Worm (Caenorhabditis elegans): ENCODE results near the gene clec-180.

Gene clec-180

DNA sequence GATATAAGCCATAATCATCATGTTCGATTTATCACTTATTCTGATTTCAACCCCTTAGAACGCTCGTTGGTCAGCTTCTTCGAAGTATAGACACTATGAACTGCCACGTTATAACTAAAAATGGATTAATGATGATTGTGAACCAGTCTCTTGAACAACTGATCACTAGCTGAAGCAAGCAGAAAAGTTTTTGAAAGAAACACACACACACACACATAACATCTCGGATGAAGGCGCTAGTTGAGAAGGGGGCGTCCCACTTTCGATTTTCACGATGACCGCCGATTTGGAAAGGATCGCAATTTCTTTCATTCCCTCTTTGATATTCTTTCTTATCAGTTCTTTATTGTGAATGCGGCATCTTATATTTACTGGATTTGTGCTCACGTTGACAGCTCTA is at the start of gene clec-180:
clec-180 (plus strand) TSS at position 301 of the 400 bp plus-strand sequence.
- TF ChIP-seq ama-1 (optimal IDR thresholded peaks at IDR 0.05) (no peak), eyg-1 (tag; optimal IDR thresholded peaks at IDR 0.05) (no peak), unc-86 (tag; optimal IDR thresholded peaks at IDR 0.05) (no peak), nfya-1 (tag; optimal IDR thresholded peaks at IDR 0.05) (no peak), sox-4 (tag; optimal IDR thresholded peaks at IDR 0.05) (no peak), ztf-16 (tag; optimal IDR thresholded peaks at IDR 0.05) (no peak), dve-1 (tag; optimal IDR thresholded peaks at IDR 0.05) (no peak), madf-2 (tag; optimal IDR thresholded peaks at IDR 0.05) (no peak), pat-9 (tag; optimal IDR thresholded peaks at IDR 0.05) (no peak), hlh-15 (tag; optimal IDR thresholded peaks at IDR 0.05) (no peak), pag-3 (tag; optimal IDR thresholded peaks at IDR 0.05; ENCODE audit: borderline replicate concordance) (no peak), T23F11.4 (GFP tag; optimal IDR thresholded peaks at IDR 0.05) (no peak), ceh-18 (tag; optimal IDR thresholded peaks at IDR 0.05) (no peak), ceh-9 (tag; optimal IDR thresholded peaks at IDR 0.05) (no peak), sox-2 (GFP tag; IDR thresholded peaks at IDR 0.05) (no peak)

DNA sequence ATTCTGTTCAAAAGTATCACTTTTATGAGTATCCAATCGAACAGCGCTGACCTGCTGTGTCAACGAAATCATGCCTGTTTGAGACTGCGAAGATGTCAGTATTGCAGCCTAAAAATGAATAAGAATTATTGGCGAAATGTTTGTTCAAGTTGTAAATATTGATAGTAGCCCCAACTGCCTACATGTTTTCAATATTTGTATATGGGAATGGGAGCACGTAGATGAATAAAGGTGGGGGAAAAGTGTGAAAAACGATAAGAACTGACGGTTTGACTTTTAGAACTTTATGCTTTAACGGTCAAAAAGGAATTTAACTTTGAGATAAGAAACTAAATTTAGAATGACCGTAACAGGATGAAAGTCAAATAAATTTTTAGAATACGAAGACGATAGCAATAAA is 48.4 kb upstream of the clec-180 start:
- TF ChIP-seq syd-9 (tag; optimal IDR thresholded peaks at IDR 0.05) (no peak), ceh-31 (tag; optimal IDR thresholded peaks at IDR 0.05) (no peak), odd-2 (tag; optimal IDR thresholded peaks at IDR 0.05) (no peak), pag-3 (tag; optimal IDR thresholded peaks at IDR 0.05; ENCODE audit: borderline replicate concordance) (no peak), eyg-1 (tag; optimal IDR thresholded peaks at IDR 0.05) (no peak), che-1 (tag; optimal IDR thresholded peaks at IDR 0.05) (no peak), ceh-22 (tag; optimal IDR thresholded peaks at IDR 0.05) (no peak), ceh-45 (GFP tag; IDR thresholded peaks at IDR 0.05) (no peak)

DNA sequence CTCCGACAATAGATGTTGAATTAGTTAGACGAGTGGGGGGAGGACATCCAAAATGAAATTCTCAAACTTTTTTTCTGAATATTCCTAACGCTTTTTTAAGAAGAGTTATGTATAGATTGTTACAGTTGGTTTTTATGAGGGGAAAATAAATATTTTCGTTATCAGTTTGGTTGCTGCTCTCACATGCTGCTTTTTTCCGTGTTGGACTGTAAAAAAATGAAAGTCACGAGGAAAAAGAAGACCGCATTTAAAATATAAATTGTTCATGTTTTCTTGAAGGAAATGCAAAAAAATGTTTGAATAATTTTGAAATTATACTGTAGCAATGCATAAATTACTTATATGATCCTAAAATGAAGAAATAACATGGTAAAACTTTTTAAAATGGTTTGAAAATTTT is 47.9 kb upstream of the clec-180 start:
- TF ChIP-seq ceh-45 (GFP tag; IDR thresholded peaks at IDR 0.05) (no peak), ttx-3 (tag; optimal IDR thresholded peaks at IDR 0.05) (no peak), dmd-4 (tag; optimal IDR thresholded peaks at IDR 0.05; ENCODE audit: borderline replicate concordance) (no peak), pha-2 (tag; optimal IDR thresholded peaks at IDR 0.05) (no peak), nhr-232 (tag; optimal IDR thresholded peaks at IDR 0.05) (no peak), pqm-1 (tag; optimal IDR thresholded peaks at IDR 0.05) (no peak), K09A11.1 (tag; optimal IDR thresholded peaks at IDR 0.05; ENCODE audit: insufficient read depth) (no peak), fkh-10 (GFP tag; optimal IDR thresholded peaks at IDR 0.05) (no peak), unc-3 (GFP tag; conservative IDR thresholded peaks at IDR 0.05) (no peak), unc-3 (tag; optimal IDR thresholded peaks at IDR 0.05) (no peak), ref-2 (tag; optimal IDR thresholded peaks at IDR 0.05) (no peak), syd-9 (tag; optimal IDR thresholded peaks at IDR 0.05) (no peak), T23F11.4 (GFP tag; optimal IDR thresholded peaks at IDR 0.05) (no peak), elt-2 (tag; optimal IDR thresholded peaks at IDR 0.05) (no peak), ceh-2 (tag; optimal IDR thresholded peaks at IDR 0.05) (no peak), ceh-18 (tag; optimal IDR thresholded peaks at IDR 0.05) (no peak), eyg-1 (tag; optimal IDR thresholded peaks at IDR 0.05) (no peak), lim-6 (tag; optimal IDR thresholded peaks at IDR 0.05) (no peak), gmeb-2 (tag; optimal IDR thresholded peaks at IDR 0.05) (no peak)

DNA sequence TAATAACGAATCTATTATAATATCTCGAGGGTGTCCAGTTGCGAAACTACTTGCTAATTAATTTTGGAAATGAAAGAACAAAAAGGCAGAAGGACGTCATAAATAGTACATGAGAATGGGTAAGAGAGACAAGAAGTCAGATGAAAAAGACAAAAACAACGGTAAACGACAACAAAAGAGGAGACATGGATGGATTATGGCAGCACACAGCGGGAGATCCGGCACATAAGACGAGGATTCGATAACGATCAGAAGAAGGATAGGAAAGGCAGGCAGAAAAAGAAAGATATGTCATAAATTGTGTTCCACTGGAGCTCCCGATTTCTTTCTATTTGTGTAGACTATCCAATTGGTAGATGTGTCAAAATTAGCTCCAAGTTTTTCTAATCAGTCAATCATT is 47.1 kb upstream of the clec-180 start:
- TF ChIP-seq ceh-14 (tag; optimal IDR thresholded peaks at IDR 0.05) = no peak
- TF ChIP-seq ref-2 (tag; optimal IDR thresholded peaks at IDR 0.05) = peak; percentile 58
- TF ChIP-seq fkh-6 (tag; optimal IDR thresholded peaks at IDR 0.05) = no peak

Measured in whole organism, late embryonic.